Fruit fly (Drosophila melanogaster): ENCODE results near the gene Pgant4.

Pgant4 gene

dm6 chr2L:3435086-3435485 is 37.3 kb upstream of the Pgant4 start (continued):
- TF ChIP-seq CG15011 (GFP tag; optimal IDR thresholded peaks at IDR 0.05) (no peak), zfh2 (GFP tag; optimal IDR thresholded peaks at IDR 0.05) (no peak), mld (GFP tag; IDR thresholded peaks at IDR 0.05; ENCODE audit: partially characterized antibody) (no peak), hb (GFP tag; IDR thresholded peaks at IDR 0.05; ENCODE audit: partially characterized antibody) (no peak), nmo (GFP tag; optimal IDR thresholded peaks at IDR 0.05) (peak; percentile 48), dm (GFP tag; optimal IDR thresholded peaks at IDR 0.05) (no peak), CG12104 (GFP tag; optimal IDR thresholded peaks at IDR 0.05) (no peak), yki (optimal IDR thresholded peaks at IDR 0.05) (no peak), Eip74EF (GFP tag; optimal IDR thresholded peaks at IDR 0.05) (no peak), eve (GFP tag; optimal IDR thresholded peaks at IDR 0.05) (no peak), jigr1 (GFP tag; IDR thresholded peaks at IDR 0.05) (no peak), dysf (GFP tag; IDR thresholded peaks at IDR 0.05) (peak; percentile 59; the same call in 2 of the 3 replicates), peb (GFP tag; IDR thresholded peaks at IDR 0.05) (peak; percentile 52; the same call in 1 of the 2 replicates), ro (GFP tag; IDR thresholded peaks at IDR 0.05) (no peak), da (GFP tag; optimal IDR thresholded peaks at IDR 0.05) (no peak), pzg (GFP tag; optimal IDR thresholded peaks at IDR 0.05) (no peak), PHDP (tag; optimal IDR thresholded peaks at IDR 0.05) (peak; percentile 12), prd (optimal IDR thresholded peaks at IDR 0.05) (no peak), prd (GFP tag; IDR thresholded peaks at IDR 0.05) (peak; percentile 76), CG11247 (GFP tag; IDR thresholded peaks at IDR 0.05) (no peak), hbn (GFP tag; IDR thresholded peaks at IDR 0.05; ENCODE audit: partially characterized antibody) (no peak), MESR4 (GFP tag; optimal IDR thresholded peaks at IDR 0.05) (no peak), Deaf1 (tag; optimal IDR thresholded peaks at IDR 0.05) (no peak), CG14050 (GFP tag; IDR thresholded peaks at IDR 0.05) (0 out of 3 replicates have a peak, but pooled peaks have one; percentile 23), Scr (GFP tag; IDR thresholded peaks at IDR 0.05; ENCODE audit: partially characterized antibody) (no peak), CG6765 (GFP tag; optimal IDR thresholded peaks at IDR 0.05) (no peak), h (optimal IDR thresholded peaks at IDR 0.05) (no peak), CG12942 (GFP tag; optimal IDR thresholded peaks at IDR 0.05) (no peak), Gug (GFP tag; IDR thresholded peaks at IDR 0.05) (peak; percentile 35; the same call in 2 of the 4 replicates), CHES-1-like (GFP tag; optimal IDR thresholded peaks at IDR 0.05) (no peak), CG8281 (tag; optimal IDR thresholded peaks at IDR 0.05) (no peak), CG15269 (tag; optimal IDR thresholded peaks at IDR 0.05) (peak; percentile 41), Abd-B (GFP tag; optimal IDR thresholded peaks at IDR 0.05) (peak; percentile 54), Sry-β (GFP tag; optimal IDR thresholded peaks at IDR 0.05) (no peak), zf30C (GFP tag; optimal IDR thresholded peaks at IDR 0.05) (no peak), CG13894 (tag; optimal IDR thresholded peaks at IDR 0.05) (no peak), CG13287 (GFP tag; IDR thresholded peaks at IDR 0.05; ENCODE audit: partially characterized antibody) (no peak), CG11560 (tag; IDR thresholded peaks at IDR 0.05) (no peak), CG12236 (GFP tag; optimal IDR thresholded peaks at IDR 0.05) (no peak), bab2 (GFP tag; optimal IDR thresholded peaks at IDR 0.05) (no peak), CG17359 (tag; optimal IDR thresholded peaks at IDR 0.05) (peak; percentile 59), exex (tag; optimal IDR thresholded peaks at IDR 0.05) (no peak), CG9876 (GFP tag; optimal IDR thresholded peaks at IDR 0.05) (peak; percentile 12), grn (GFP tag; optimal IDR thresholded peaks at IDR 0.05) (no peak), CG9215 (GFP tag; IDR thresholded peaks at IDR 0.05) (peak; percentile 41; the same call in 1 of the 2 replicates), Med (GFP tag) (peak; percentile 82), CG1233 (GFP tag; optimal IDR thresholded peaks at IDR 0.05) (peak; percentile 4), tgo (GFP tag; IDR thresholded peaks at IDR 0.05) (peak; percentile 57), H2.0 (GFP tag; IDR thresholded peaks at IDR 0.05) (peak; percentile 19; the same call in 1 of the 2 replicates), CG1024 (GFP tag; IDR thresholded peaks at IDR 0.05) (peak; percentile 40; the same call in 1 of the 2 replicates), Ptx1 (GFP tag; IDR thresholded peaks at IDR 0.05) (peak; percentile 60), CG2116 (GFP tag; optimal IDR thresholded peaks at IDR 0.05) (no peak)
